1 fruit fly cellular context compared by ENCODE assay signal in the genomic region with DNA sequence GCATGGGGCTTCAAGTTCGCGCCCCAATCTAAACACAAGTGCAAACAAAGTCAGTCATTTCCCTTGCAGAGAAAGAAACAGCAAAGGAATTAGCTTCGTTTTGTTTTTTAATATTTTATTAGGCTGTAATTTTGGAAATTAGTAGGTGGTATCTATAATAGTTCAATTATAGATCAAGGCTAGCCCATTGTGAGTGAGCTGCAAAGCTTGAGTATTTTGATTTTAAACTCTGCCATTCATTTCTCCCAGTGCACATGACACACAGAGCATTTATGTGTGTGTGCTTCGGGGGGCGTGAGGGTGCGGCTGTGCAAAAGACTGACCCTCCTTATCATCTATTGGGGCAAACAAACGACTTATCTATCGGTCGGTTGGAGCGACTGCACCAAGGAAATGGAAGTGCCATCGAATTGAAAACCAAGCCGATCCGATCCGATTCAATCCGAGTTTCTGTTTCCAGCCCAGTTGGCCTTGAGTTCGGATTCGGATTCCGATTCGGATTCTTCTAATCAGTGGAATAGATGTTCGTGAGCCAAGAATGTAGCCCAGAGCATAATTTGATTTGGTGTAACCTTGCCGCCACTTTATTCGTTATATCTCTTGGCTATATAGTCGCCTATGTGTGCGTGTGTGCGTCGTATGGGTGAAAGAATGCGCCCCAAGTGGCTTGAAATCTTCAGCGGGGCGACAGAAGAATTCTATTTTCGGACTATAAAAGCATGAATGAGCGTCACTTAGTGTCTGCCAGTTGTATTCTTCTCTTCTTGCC.
TF ChIP-seq lines count a peak whose summit lies in the region.

No protein-coding gene starts in this region.

TF ChIP-seq in whole organism, embryonic, 481 proteins besides CTCF, POLR2A, EP300 and RAD21 (continued from another document):
- TF ChIP-seq ab (GFP tag; optimal IDR thresholded peaks at IDR 0.05; lab: Kevin White, UChicago) = no peak
- no peak for TF ChIP-seq Vsx1 (GFP tag; optimal IDR thresholded peaks at IDR 0.05; lab: Kevin White, UChicago)
- no peak for TF ChIP-seq Bgb (GFP tag; IDR thresholded peaks at IDR 0.05; lab: Robert Waterston, UW; ENCODE audit: partially characterized antibody)
- no peak for TF ChIP-seq CG13894 (tag; optimal IDR thresholded peaks at IDR 0.05; lab: Kevin White, UChicago)
- no peak for TF ChIP-seq Tbp (GFP tag; optimal IDR thresholded peaks at IDR 0.05; lab: Kevin White, UChicago)
- peak; percentile 80 for TF ChIP-seq Med (GFP tag; lab: Kevin White, UChicago)
- TF ChIP-seq CG6765 (GFP tag; optimal IDR thresholded peaks at IDR 0.05; lab: Kevin White, UChicago) = no peak
- no peak for TF ChIP-seq CG11456 (GFP tag; IDR thresholded peaks at IDR 0.05; lab: Robert Waterston, UW)
- peak; percentile 42 for TF ChIP-seq fd96Cb (tag; optimal IDR thresholded peaks at IDR 0.05; lab: Kevin White, UChicago)
- TF ChIP-seq hb (GFP tag; IDR thresholded peaks at IDR 0.05; lab: Robert Waterston, UW; ENCODE audit: partially characterized antibody) = no peak
- TF ChIP-seq toy (GFP tag; IDR thresholded peaks at IDR 0.05; lab: Robert Waterston, UW) = no peak
- no peak; the same call in 1 of the 2 replicates for TF ChIP-seq E2f2 (GFP tag; IDR thresholded peaks at IDR 0.05; lab: Robert Waterston, UW)
- peak; percentile 33 for TF ChIP-seq Meics (GFP tag; optimal IDR thresholded peaks at IDR 0.05; lab: Kevin White, UChicago)
- no peak for TF ChIP-seq zf30C (GFP tag; optimal IDR thresholded peaks at IDR 0.05; lab: Kevin White, UChicago)
- TF ChIP-seq lilli (GFP tag; optimal IDR thresholded peaks at IDR 0.05; lab: Kevin White, UChicago) = peak; percentile 20
- TF ChIP-seq CG9727 (GFP tag; optimal IDR thresholded peaks at IDR 0.05; lab: Kevin White, UChicago) = no peak
- no peak for TF ChIP-seq CG17912 (GFP tag; optimal IDR thresholded peaks at IDR 0.05; lab: Kevin White, UChicago)
- TF ChIP-seq ci (GFP tag; IDR thresholded peaks at IDR 0.05; lab: Robert Waterston, UW) = no peak
- no peak for TF ChIP-seq CG17186 (GFP tag; optimal IDR thresholded peaks at IDR 0.05; lab: Kevin White, UChicago)
- no peak for TF ChIP-seq Dll (GFP tag; IDR thresholded peaks at IDR 0.05; lab: Robert Waterston, UW; ENCODE audit: partially characterized antibody)
- TF ChIP-seq CG18619 (GFP tag; optimal IDR thresholded peaks at IDR 0.05; lab: Kevin White, UChicago) = peak; percentile 9
- TF ChIP-seq CG4424 (GFP tag; optimal IDR thresholded peaks at IDR 0.05; lab: Kevin White, UChicago) = peak; percentile 42
- no peak for TF ChIP-seq dan (GFP tag; IDR thresholded peaks at IDR 0.05; lab: Robert Waterston, UW)
- no peak for TF ChIP-seq abd-A (tag; optimal IDR thresholded peaks at IDR 0.05; lab: Kevin White, UChicago)
- no peak for TF ChIP-seq hbn (GFP tag; IDR thresholded peaks at IDR 0.05; lab: Robert Waterston, UW; ENCODE audit: partially characterized antibody)
- TF ChIP-seq Gsc (GFP tag; IDR thresholded peaks at IDR 0.05; lab: Robert Waterston, UW) = 0 out of 2 replicates have a peak, but pooled peaks have one; percentile 24
- no peak for TF ChIP-seq gro (GFP tag; optimal IDR thresholded peaks at IDR 0.05; lab: Kevin White, UChicago)
- TF ChIP-seq eve (GFP tag; optimal IDR thresholded peaks at IDR 0.05; lab: Kevin White, UChicago) = no peak
- no peak for TF ChIP-seq Spps (tag; optimal IDR thresholded peaks at IDR 0.05; lab: Kevin White, UChicago)
- TF ChIP-seq CG14710 (tag; optimal IDR thresholded peaks at IDR 0.05; lab: Kevin White, UChicago) = no peak
- no peak for TF ChIP-seq CG11085 (GFP tag; IDR thresholded peaks at IDR 0.05; lab: Robert Waterston, UW)
- peak; percentile 6 for TF ChIP-seq tap (tag; optimal IDR thresholded peaks at IDR 0.05; lab: Kevin White, UChicago)
- TF ChIP-seq btn (GFP tag; optimal IDR thresholded peaks at IDR 0.05; lab: Kevin White, UChicago) = no peak
- TF ChIP-seq wek (GFP tag; optimal IDR thresholded peaks at IDR 0.05; lab: Kevin White, UChicago) = no peak
- no peak for TF ChIP-seq ewg (GFP tag; optimal IDR thresholded peaks at IDR 0.05; lab: Kevin White, UChicago)
- no peak for TF ChIP-seq Hsf (GFP tag; optimal IDR thresholded peaks at IDR 0.05; lab: Kevin White, UChicago)
- TF ChIP-seq CG14050 (GFP tag; IDR thresholded peaks at IDR 0.05; lab: Robert Waterston, UW) = no peak
